Fruit fly (Drosophila melanogaster): Measurements from ENCODE around the gene Dscam4.
A peak's percentile ranks its signal among the peaks of the same experiment; 100 is the strongest.

The Dscam4 gene

dm6 chr3L:8297488-8297887 is 59.0 kb downstream of the Dscam4 start (continued):
- TF ChIP-seq repo (GFP tag; optimal IDR thresholded peaks at IDR 0.05) (no peak), MTF-1 (GFP tag; optimal IDR thresholded peaks at IDR 0.05; ENCODE audit: borderline replicate concordance) (no peak), p53 (GFP tag; optimal IDR thresholded peaks at IDR 0.05) (no peak), croc (GFP tag; conservative IDR thresholded peaks at IDR 0.05) (no peak), tap (tag; optimal IDR thresholded peaks at IDR 0.05) (no peak), bigmax (GFP tag; optimal IDR thresholded peaks at IDR 0.05) (no peak), Ssrp (tag; optimal IDR thresholded peaks at IDR 0.05) (no peak), CG11504 (tag; optimal IDR thresholded peaks at IDR 0.05) (no peak), CG34376 (GFP tag; optimal IDR thresholded peaks at IDR 0.05) (peak; percentile 5), emc (GFP tag; optimal IDR thresholded peaks at IDR 0.05) (no peak), CG9932 (GFP tag; IDR thresholded peaks at IDR 0.05) (no peak), Ptx1 (GFP tag; IDR thresholded peaks at IDR 0.05) (no peak), D19B (GFP tag; optimal IDR thresholded peaks at IDR 0.05) (no peak), Atf6 (GFP tag; IDR thresholded peaks at IDR 0.05) (no peak), ind (GFP tag; optimal IDR thresholded peaks at IDR 0.05) (no peak), CG6813 (GFP tag; optimal IDR thresholded peaks at IDR 0.05) (no peak), Hr78 (GFP tag; optimal IDR thresholded peaks at IDR 0.05) (no peak), slou (GFP tag; optimal IDR thresholded peaks at IDR 0.05) (no peak), CG3847 (GFP tag; IDR thresholded peaks at IDR 0.05) (no peak), kah (GFP tag; optimal IDR thresholded peaks at IDR 0.05) (no peak), slbo (GFP tag; IDR thresholded peaks at IDR 0.05) (no peak), ham (GFP tag; IDR thresholded peaks at IDR 0.05) (no peak), CG18619 (GFP tag; optimal IDR thresholded peaks at IDR 0.05) (no peak), Mad (GFP tag; optimal IDR thresholded peaks at IDR 0.05) (no peak), CG8281 (tag; optimal IDR thresholded peaks at IDR 0.05) (no peak), cg (GFP tag; optimal IDR thresholded peaks at IDR 0.05) (no peak), dmrt99B (tag; optimal IDR thresholded peaks at IDR 0.05) (no peak), Deaf1 (tag; optimal IDR thresholded peaks at IDR 0.05) (no peak), Lpt (GFP tag; optimal IDR thresholded peaks at IDR 0.05) (no peak), CG1792 (GFP tag; optimal IDR thresholded peaks at IDR 0.05) (no peak), CG13624 (GFP tag; optimal IDR thresholded peaks at IDR 0.05) (no peak), ci (GFP tag; IDR thresholded peaks at IDR 0.05) (no peak), Taf1 (GFP tag; IDR thresholded peaks at IDR 0.05) (no peak), sug (tag; optimal IDR thresholded peaks at IDR 0.05) (peak; percentile 52), CG15479 (GFP tag; optimal IDR thresholded peaks at IDR 0.05) (peak; percentile 63), B-H2 (GFP tag; optimal IDR thresholded peaks at IDR 0.05) (no peak), stwl (tag; optimal IDR thresholded peaks at IDR 0.05) (no peak), CG6654 (GFP tag; optimal IDR thresholded peaks at IDR 0.05) (no peak), CG12942 (GFP tag; optimal IDR thresholded peaks at IDR 0.05) (no peak), CG3281 (GFP tag; optimal IDR thresholded peaks at IDR 0.05) (no peak), CG2678 (tag; optimal IDR thresholded peaks at IDR 0.05) (no peak), Med (GFP tag) (peak; percentile 56), lab (GFP tag; optimal IDR thresholded peaks at IDR 0.05) (peak; percentile 39), ttk (GFP tag; IDR thresholded peaks at IDR 0.05) (no peak), CG14667 (GFP tag; IDR thresholded peaks at IDR 0.05) (no peak), grn (GFP tag; optimal IDR thresholded peaks at IDR 0.05) (peak; percentile 7), CG7556 (GFP tag; optimal IDR thresholded peaks at IDR 0.05) (no peak), Ada2b (GFP tag; IDR thresholded peaks at IDR 0.05) (no peak), tna (GFP tag; IDR thresholded peaks at IDR 0.05; ENCODE audit: partially characterized antibody) (no peak), CG11560 (tag; IDR thresholded peaks at IDR 0.05) (no peak)
